Worm (Caenorhabditis elegans) whole organism, L2 larva: Measurements from ENCODE around the gene sqd-1.
A peak's percentile ranks its signal among the peaks of the same experiment; 100 is the strongest.

Experiments
- C34F6.9 ChIP-seq: fragments of 150-350 bp; optimal IDR thresholded peaks from 2 replicates; lab custom pipeline; 2014; ENCODE audit warnings: missing biosample characterization, missing genetic modification characterization
- F13H6.1 ChIP-seq: sonication (generic microtip); optimal IDR thresholded peaks from 2 replicates; lab custom pipeline; 2016; ENCODE audit warnings: missing genetic modification characterization, missing compliant biosample characterization
- R02D3.7 ChIP-seq: fragments of 150-350 bp; optimal IDR thresholded peaks from 2 replicates; lab custom pipeline; 2014; ENCODE audit warnings: missing biosample characterization, missing genetic modification characterization
- Y55F3AM.14 ChIP-seq: fragments of 200-800 bp; sonication (Bioruptor generic); optimal IDR thresholded peaks from 2 replicates; lab custom pipeline; 2018; ENCODE audit warnings: mild to moderate bottlenecking, missing genetic modification characterization, missing compliant biosample characterization
- ZK546.5 ChIP-seq: sonication (generic microtip); optimal IDR thresholded peaks from 2 replicates; lab custom pipeline; 2017; ENCODE audit warnings: missing biosample characterization, missing genetic modification characterization
- alr-1 ChIP-seq: fragments of 150-350 bp; optimal IDR thresholded peaks from 2 replicates; lab custom pipeline; 2014; ENCODE audit warnings: missing biosample characterization, missing genetic modification characterization
- aly-2 ChIP-seq: fragments of 150-350 bp; optimal IDR thresholded peaks from 2 replicates; lab custom pipeline; 2014; ENCODE audit warnings: missing biosample characterization, missing genetic modification characterization
- ama-1 ChIP-seq: fragments of 150-350 bp; optimal IDR thresholded peaks from 2 replicates; lab custom pipeline; 2018; ENCODE audit warnings: inconsistent platforms
- blmp-1 ChIP-seq: sonication (generic microtip); optimal IDR thresholded peaks from 2 replicates; lab custom pipeline; 2017; ENCODE audit warnings: missing genetic modification characterization, mild to moderate bottlenecking, missing compliant biosample characterization, antibody characterized with exemption, moderate library complexity; ENCODE audit not compliant: insufficient read depth
- ceh-16 ChIP-seq: fragments of 150-350 bp; optimal IDR thresholded peaks from 2 replicates; lab custom pipeline; 2014; ENCODE audit warnings: missing biosample characterization, missing genetic modification characterization
- ceh-82 ChIP-seq: fragments of 150-350 bp; optimal IDR thresholded peaks from 2 replicates; lab custom pipeline; 2014; ENCODE audit warnings: missing biosample characterization, missing genetic modification characterization
- crh-2 ChIP-seq: sonication (generic microtip); optimal IDR thresholded peaks from 2 replicates; lab custom pipeline; 2017; ENCODE audit warnings: missing biosample characterization, missing genetic modification characterization
- dmd-4 ChIP-seq: sonication (generic microtip); optimal IDR thresholded peaks from 2 replicates; lab custom pipeline; 2017; ENCODE audit warnings: missing biosample characterization, missing genetic modification characterization
- egl-27 ChIP-seq: sonication (generic microtip); optimal IDR thresholded peaks from 3 replicates; lab custom pipeline; 2017; ENCODE audit warnings: missing biosample characterization, missing genetic modification reagents, missing genetic modification characterization
- elt-1 ChIP-seq: fragments of 150-350 bp; optimal IDR thresholded peaks from 2 replicates; lab custom pipeline; 2014; ENCODE audit warnings: missing biosample characterization, missing genetic modification characterization
- elt-3 ChIP-seq: sonication (generic microtip); optimal IDR thresholded peaks from 2 replicates; lab custom pipeline; 2017; ENCODE audit warnings: missing biosample characterization, missing genetic modification characterization
- fos-1 ChIP-seq: fragments of 150-350 bp; optimal IDR thresholded peaks from 2 replicates; lab custom pipeline; 2014; ENCODE audit warnings: missing biosample characterization, missing genetic modification characterization
- gmeb-1 ChIP-seq: fragments of 150-350 bp; optimal IDR thresholded peaks from 2 replicates; lab custom pipeline; 2014; ENCODE audit warnings: missing biosample characterization, missing genetic modification characterization
- lin-11 ChIP-seq: fragments of 150-350 bp; sonication (generic microtip); optimal IDR thresholded peaks from 2 replicates; lab custom pipeline; 2014; ENCODE audit warnings: missing biosample characterization, missing genetic modification characterization, inconsistent platforms, mixed read lengths
- lin-13 ChIP-seq: fragments of 150-350 bp; optimal IDR thresholded peaks from 2 replicates; lab custom pipeline; 2014; ENCODE audit warnings: missing biosample characterization, missing genetic modification reagents, missing genetic modification characterization
- lin-39 ChIP-seq: fragments of 150-350 bp; optimal IDR thresholded peaks from 2 replicates; lab custom pipeline; 2014; ENCODE audit warnings: missing biosample characterization, missing genetic modification reagents, missing genetic modification characterization
- lsy-2 ChIP-seq, 2 experiments: fragments of 150-350 bp in 1 of 2; sonication (generic microtip) in 1 of 2; optimal IDR thresholded peaks; 2 replicates each; lab custom pipeline; 2014 to 2017; ENCODE audit warnings: missing biosample characterization in 2 of 2, missing genetic modification characterization in 2 of 2
- mab-5 ChIP-seq: fragments of 150-350 bp; optimal IDR thresholded peaks from 2 replicates; lab custom pipeline; 2014; ENCODE audit warnings: missing biosample characterization, missing genetic modification characterization
- mbf-1 ChIP-seq: sonication (generic microtip); optimal IDR thresholded peaks from 2 replicates; lab custom pipeline; 2017; ENCODE audit warnings: missing biosample characterization, missing genetic modification characterization
- mdl-1 ChIP-seq, 2 experiments: fragments of 150-350 bp in 1 of 2; sonication (generic microtip) in 1 of 2; optimal IDR thresholded peaks; 2 replicates each; lab custom pipeline; 2017; ENCODE audit warnings: missing biosample characterization in 2 of 2, missing genetic modification characterization in 2 of 2
- nhr-10 ChIP-seq: sonication (generic microtip); optimal IDR thresholded peaks from 2 replicates; lab custom pipeline; 2017; ENCODE audit warnings: missing biosample characterization, missing genetic modification characterization
- nhr-11 ChIP-seq: fragments of 150-350 bp; optimal IDR thresholded peaks from 2 replicates; lab custom pipeline; 2014; ENCODE audit warnings: missing biosample characterization, missing genetic modification characterization
- nhr-12 ChIP-seq: fragments of 150-350 bp; optimal IDR thresholded peaks from 2 replicates; lab custom pipeline; 2014; ENCODE audit warnings: missing biosample characterization, missing genetic modification characterization
- nhr-129 ChIP-seq: fragments of 150-350 bp; optimal IDR thresholded peaks from 2 replicates; lab custom pipeline; 2014; ENCODE audit warnings: missing biosample characterization, missing genetic modification characterization
- nhr-21 ChIP-seq: fragments of 150-350 bp; optimal IDR thresholded peaks from 2 replicates; lab custom pipeline; 2014; ENCODE audit warnings: missing biosample characterization, missing genetic modification characterization
- nhr-23 ChIP-seq: fragments of 150-350 bp; optimal IDR thresholded peaks from 2 replicates; lab custom pipeline; 2014; ENCODE audit warnings: missing biosample characterization, missing genetic modification reagents, missing genetic modification characterization
- nhr-237 ChIP-seq: fragments of 150-350 bp; optimal IDR thresholded peaks from 2 replicates; lab custom pipeline; 2014; ENCODE audit warnings: missing biosample characterization, missing genetic modification characterization
- nhr-25 ChIP-seq: fragments of 150-350 bp; sonication (generic microtip); optimal IDR thresholded peaks from 3 replicates; lab custom pipeline; 2014; ENCODE audit warnings: missing biosample characterization, missing genetic modification characterization
- nhr-6 ChIP-seq: fragments of 150-350 bp; optimal IDR thresholded peaks from 2 replicates; lab custom pipeline; 2014; ENCODE audit warnings: missing biosample characterization, missing genetic modification characterization
- nhr-77 ChIP-seq: fragments of 150-350 bp; optimal IDR thresholded peaks from 2 replicates; lab custom pipeline; 2014; ENCODE audit warnings: missing biosample characterization, missing genetic modification characterization
- peb-1 ChIP-seq: fragments of 150-350 bp; optimal IDR thresholded peaks from 2 replicates; lab custom pipeline; 2014; ENCODE audit warnings: missing biosample characterization, missing genetic modification characterization
- sem-4 ChIP-seq: fragments of 150-350 bp; optimal IDR thresholded peaks from 2 replicates; lab custom pipeline; 2014; ENCODE audit warnings: missing biosample characterization, missing genetic modification reagents, missing genetic modification characterization
- skn-1 ChIP-seq: sonication (generic microtip); optimal IDR thresholded peaks from 2 replicates; lab custom pipeline; 2017; ENCODE audit warnings: missing biosample characterization, missing genetic modification characterization
- sma-3 ChIP-seq: sonication (generic microtip); optimal IDR thresholded peaks from 2 replicates; lab custom pipeline; 2016; ENCODE audit warnings: missing genetic modification reagents, missing genetic modification characterization, missing compliant biosample characterization
- sma-9 ChIP-seq, 2 experiments: fragments of 150-350 bp in 1 of 2; sonication (generic microtip) in 1 of 2; optimal IDR thresholded peaks; 2 replicates each; lab custom pipeline; 2014 to 2016; ENCODE audit warnings: missing genetic modification characterization in 2 of 2, mild to moderate bottlenecking in 1 of 2, missing biosample characterization in 1 of 2, missing compliant biosample characterization in 1 of 2, missing genetic modification reagents in 1 of 2, moderate library complexity in 1 of 2
- snpc-4 ChIP-seq: fragments of 150-350 bp; optimal IDR thresholded peaks from 2 replicates; lab custom pipeline; 2014; ENCODE audit warnings: missing biosample characterization, missing genetic modification characterization
- unc-39 ChIP-seq: fragments of 150-350 bp; optimal IDR thresholded peaks from 2 replicates; lab custom pipeline; 2014; ENCODE audit warnings: missing biosample characterization, missing genetic modification characterization
- unc-55 ChIP-seq: fragments of 150-350 bp; sonication (generic microtip); optimal IDR thresholded peaks from 3 replicates; lab custom pipeline; 2014; ENCODE audit warnings: missing biosample characterization, missing genetic modification reagents, missing genetic modification characterization
- unc-62 ChIP-seq: fragments of 150-350 bp; optimal IDR thresholded peaks from 2 replicates; lab custom pipeline; 2014; ENCODE audit warnings: missing biosample characterization, missing genetic modification reagents, missing genetic modification characterization
- zag-1 ChIP-seq: fragments of 150-350 bp; optimal IDR thresholded peaks from 2 replicates; lab custom pipeline; 2014; ENCODE audit warnings: missing biosample characterization, missing genetic modification characterization
- ztf-1 ChIP-seq: fragments of 200-800 bp; sonication (Bioruptor generic); conservative IDR thresholded peaks from 2 replicates; pipeline ENCODE4 v1.3.6; 2022; ENCODE audit warnings: missing genetic modification characterization, missing compliant biosample characterization
- ztf-11 ChIP-seq: sonication (generic microtip); optimal IDR thresholded peaks from 2 replicates; lab custom pipeline; 2017; ENCODE audit warnings: missing biosample characterization, missing genetic modification characterization
- ztf-4 ChIP-seq: fragments of 150-350 bp; optimal IDR thresholded peaks from 2 replicates; lab custom pipeline; 2014; ENCODE audit warnings: missing biosample characterization, missing genetic modification characterization

Gene sqd-1

DNA sequence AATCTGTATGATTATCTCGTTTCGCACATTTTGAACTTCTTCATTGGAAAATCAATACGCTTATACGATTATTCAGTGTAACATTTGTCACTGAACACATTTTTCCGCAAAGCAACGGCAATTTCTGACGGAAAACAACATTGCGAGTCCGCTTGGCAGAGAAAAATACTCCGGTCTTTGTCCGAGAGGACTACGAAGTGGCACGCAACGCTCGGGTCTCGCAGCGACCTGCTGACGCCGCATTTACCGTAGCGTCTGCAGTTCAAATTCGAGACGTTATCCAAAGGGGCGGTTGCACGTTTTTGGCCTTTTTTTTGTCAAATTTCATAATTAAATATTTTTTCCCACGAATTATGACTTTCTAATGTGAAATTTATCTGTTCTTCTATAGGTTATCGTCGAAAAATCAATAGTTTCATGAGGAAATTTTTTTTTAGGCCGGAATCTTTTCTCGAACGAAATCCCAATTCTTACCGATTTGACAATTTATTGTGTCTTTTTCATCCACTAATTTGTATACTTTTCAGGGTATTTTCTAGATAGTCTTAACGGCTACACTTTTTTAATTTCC, at the start of gene sqd-1:
sqd-1 (plus strand) TSS at position 521 of the 571 bp plus-strand sequence.
- TF ChIP-seq ama-1 (lab: Kevin White, UChicago) (peak; percentile 60), ztf-4 (peak; percentile 84), mab-5 (tag; lab: Kevin White, UChicago) (peak; percentile 88), lsy-2 (tag; optimal IDR thresholded peaks at IDR 0.05; lab: Kevin White, UChicago) (peak; percentile 98 to 99), fos-1 (peak; percentile 85), elt-3 (tag; lab: Kevin White, UChicago) (no peak), peb-1 (tag; lab: Kevin White, UChicago) (no peak), Y55F3AM.14 (peak; percentile 84), nhr-11 (tag; lab: Kevin White, UChicago) (no peak), nhr-77 (tag; lab: Kevin White, UChicago) (peak; percentile 56), nhr-129 (tag; lab: Kevin White, UChicago) (peak; percentile 89), sem-4 (tag; lab: Kevin White, UChicago) (peak; percentile 86), alr-1 (tag; lab: Kevin White, UChicago) (no peak), sma-3 (peak; percentile 97), ceh-16 (tag; lab: Kevin White, UChicago) (peak; percentile 94), egl-27 (peak; percentile 91), unc-39 (tag; lab: Kevin White, UChicago) (no peak), nhr-25 (tag; lab: Kevin White, UChicago) (peak; percentile 97), lin-39 (tag; lab: Kevin White, UChicago) (no peak), zag-1 (tag; lab: Kevin White, UChicago) (peak; percentile 78), snpc-4 (tag; lab: Kevin White, UChicago) (peak; percentile 84), nhr-10 (tag; lab: Kevin White, UChicago) (peak; percentile 88), elt-1 (no peak), mbf-1 (no peak), unc-55 (GFP tag; lab: Kevin White, UChicago) (peak; percentile 98), R02D3.7 (tag; lab: Kevin White, UChicago) (peak; percentile 87), nhr-21 (peak; percentile 97), nhr-6 (tag; lab: Kevin White, UChicago) (peak; percentile 91), crh-2 (tag; lab: Kevin White, UChicago) (peak; percentile 96), lin-11 (peak; percentile 99), nhr-23 (no peak), mdl-1 (tag; optimal IDR thresholded peaks at IDR 0.05; lab: Kevin White, UChicago) (peak; percentile 27 to 69), blmp-1 (tag; lab: Kevin White, UChicago) (peak; percentile 67), dmd-4 (tag; lab: Kevin White, UChicago) (no peak), C34F6.9 (peak; percentile 95), unc-62 (peak; percentile 39), ztf-11 (no peak), nhr-237 (tag; lab: Kevin White, UChicago) (peak; percentile 35), ceh-82 (tag; lab: Kevin White, UChicago) (peak; percentile 91), gmeb-1 (peak; percentile 95), sma-9 (GFP tag; optimal IDR thresholded peaks at IDR 0.05; lab: Kevin White, UChicago) (peak; percentile 98), sma-9 (tag; optimal IDR thresholded peaks at IDR 0.05; lab: Kevin White, UChicago) (no peak), F13H6.1 (tag; lab: Kevin White, UChicago) (peak; percentile 95), lin-13 (GFP tag; lab: Kevin White, UChicago) (peak; percentile 96), ZK546.5 (tag; lab: Kevin White, UChicago) (peak; percentile 100), nhr-12 (tag; lab: Kevin White, UChicago) (no peak), aly-2 (tag; lab: Kevin White, UChicago) (no peak), ztf-1 (no peak), skn-1 (peak; percentile 68)
